Worm (Caenorhabditis elegans) whole organism, young adult: ENCODE measurements around the gene C14A6.7.
A peak's percentile ranks its signal among the peaks of the same experiment; 100 is the strongest.

Source experiments
- B0336.3 ChIP-seq: fragments of 200-800 bp; sonication (Bioruptor generic); IDR thresholded peaks from 2 replicates; pipeline ENCODE4 v1.3.6; 2022; ENCODE audit warnings: missing genetic modification characterization, missing compliant biosample characterization
- D2030.7 ChIP-seq: fragments of 200-800 bp; sonication (Bioruptor generic); IDR thresholded peaks from 2 replicates; pipeline ENCODE4 v1.3.6; 2022; ENCODE audit warnings: missing genetic modification reagents, missing genetic modification characterization, missing compliant biosample characterization
- F33H1.4 ChIP-seq: fragments of 200-800 bp; sonication (Bioruptor generic); IDR thresholded peaks from 2 replicates; pipeline ENCODE4 v1.3.6; 2022; ENCODE audit warnings: missing genetic modification reagents, missing genetic modification characterization, missing compliant biosample characterization
- F39B2.1 ChIP-seq: fragments of 200-800 bp; sonication (Bioruptor generic); IDR thresholded peaks from 2 replicates; pipeline ENCODE4 v1.3.6; 2022; ENCODE audit warnings: missing genetic modification reagents, missing genetic modification characterization, missing compliant biosample characterization
- F52B5.7 ChIP-seq: sonication (generic microtip); optimal IDR thresholded peaks from 2 replicates; lab custom pipeline; 2016; ENCODE audit warnings: mild to moderate bottlenecking, missing genetic modification characterization, missing compliant biosample characterization
- F55B11.4 ChIP-seq: sonication (generic microtip); optimal IDR thresholded peaks from 2 replicates; lab custom pipeline; 2016; ENCODE audit warnings: missing compliant biosample characterization, missing genetic modification characterization, borderline replicate concordance; ENCODE audit not compliant: insufficient read depth
- Y53G8AR.9 ChIP-seq: fragments of 200-800 bp; sonication (Bioruptor generic); conservative IDR thresholded peaks from 2 replicates; pipeline ENCODE4 v1.3.6; 2022; ENCODE audit warnings: missing genetic modification reagents, missing genetic modification characterization, missing compliant biosample characterization
- Y56A3A.18 ChIP-seq: fragments of 200-800 bp; sonication (Bioruptor generic); IDR thresholded peaks from 2 replicates; pipeline ENCODE4 v1.3.6; 2022; ENCODE audit warnings: missing genetic modification reagents, missing genetic modification characterization, missing compliant biosample characterization
- ZK185.1 ChIP-seq: sonication (generic microtip); optimal IDR thresholded peaks from 2 replicates; lab custom pipeline; 2016; ENCODE audit warnings: mild to moderate bottlenecking, missing genetic modification characterization, missing compliant biosample characterization; ENCODE audit not compliant: poor library complexity, severe bottlenecking
- aptf-3 ChIP-seq: fragments of 200-800 bp; sonication (Bioruptor generic); IDR thresholded peaks from 2 replicates; pipeline ENCODE4 v1.3.6; 2022; ENCODE audit warnings: missing genetic modification characterization, missing compliant biosample characterization
- atf-7 ChIP-seq: sonication (generic microtip); optimal IDR thresholded peaks from 2 replicates; lab custom pipeline; 2017; ENCODE audit warnings: mild to moderate bottlenecking, missing genetic modification characterization, missing compliant biosample characterization
- bed-1 ChIP-seq: fragments of 200-800 bp; sonication (Bioruptor generic); IDR thresholded peaks from 2 replicates; pipeline ENCODE4 v1.3.6; 2022; ENCODE audit warnings: missing genetic modification reagents, missing genetic modification characterization, missing compliant biosample characterization
- ceh-27 ChIP-seq: fragments of 200-800 bp; sonication (Bioruptor generic); optimal IDR thresholded peaks from 2 replicates; lab custom pipeline; 2018; ENCODE audit warnings: mild to moderate bottlenecking, missing genetic modification characterization, moderate library complexity, missing compliant biosample characterization
- ceh-40 ChIP-seq: fragments of 200-800 bp; sonication (Bioruptor generic); IDR thresholded peaks from 2 replicates; pipeline ENCODE4 v1.3.6; 2022; ENCODE audit warnings: missing genetic modification characterization, missing compliant biosample characterization
- ceh-79 ChIP-seq: sonication (generic microtip); optimal IDR thresholded peaks from 2 replicates; lab custom pipeline; 2017; ENCODE audit warnings: mild to moderate bottlenecking, missing genetic modification characterization, missing compliant biosample characterization
- dox-1 ChIP-seq: fragments of 200-800 bp; sonication (Bioruptor generic); IDR thresholded peaks from 2 replicates; pipeline ENCODE4 v1.3.6; 2022; ENCODE audit warnings: missing genetic modification reagents, missing genetic modification characterization, missing compliant biosample characterization
- efl-1 ChIP-seq: fragments of 150-350 bp; optimal IDR thresholded peaks from 2 replicates; lab custom pipeline; 2014; ENCODE audit warnings: missing biosample characterization, missing genetic modification reagents, missing genetic modification characterization
- ekl-4 ChIP-seq: fragments of 200-800 bp; sonication (Bioruptor generic); IDR thresholded peaks from 2 replicates; pipeline ENCODE4 v1.3.6; 2022; ENCODE audit warnings: missing genetic modification reagents, missing genetic modification characterization, missing compliant biosample characterization
- him-1 ChIP-seq: sonication (generic microtip); optimal IDR thresholded peaks from 2 replicates; lab custom pipeline; 2016; ENCODE audit warnings: missing genotype, missing genetic modification reagents, missing genetic modification characterization, missing compliant biosample characterization
- hlh-26 ChIP-seq: fragments of 200-800 bp; sonication (Bioruptor generic); conservative IDR thresholded peaks from 2 replicates; pipeline ENCODE4 v1.3.6; 2022; ENCODE audit warnings: missing genetic modification reagents, missing genetic modification characterization, missing compliant biosample characterization
- hmg-1.2 ChIP-seq: fragments of 200-800 bp; sonication (Bioruptor generic); IDR thresholded peaks from 2 replicates; pipeline ENCODE4 v1.3.6; 2022; ENCODE audit warnings: missing genetic modification reagents, missing genetic modification characterization, missing compliant biosample characterization
- lag-1 ChIP-seq: fragments of 200-800 bp; sonication (Bioruptor generic); IDR thresholded peaks from 2 replicates; pipeline ENCODE4 v1.3.6; 2022; ENCODE audit warnings: missing genetic modification reagents, missing genetic modification characterization, missing compliant biosample characterization
- lsl-1 ChIP-seq: fragments of 200-800 bp; sonication (Bioruptor generic); optimal IDR thresholded peaks from 2 replicates; lab custom pipeline; 2018; ENCODE audit warnings: mild to moderate bottlenecking, missing genetic modification characterization, moderate library complexity, missing compliant biosample characterization
- lsy-27 ChIP-seq: sonication (generic microtip); optimal IDR thresholded peaks from 2 replicates; lab custom pipeline; 2017; ENCODE audit warnings: missing genetic modification characterization, mild to moderate bottlenecking, missing compliant biosample characterization, antibody characterized with exemption, missing genotype, borderline replicate concordance; ENCODE audit not compliant: insufficient read depth
- madf-6 ChIP-seq: fragments of 200-800 bp; sonication (Bioruptor generic); IDR thresholded peaks from 2 replicates; pipeline ENCODE4 v1.3.6; 2022; ENCODE audit warnings: missing genetic modification reagents, missing genetic modification characterization, missing compliant biosample characterization
- madf-8 ChIP-seq: fragments of 200-800 bp; sonication (Bioruptor generic); conservative IDR thresholded peaks from 2 replicates; pipeline ENCODE4 v1.3.6; 2022; ENCODE audit warnings: missing genetic modification reagents, missing genetic modification characterization, missing compliant biosample characterization
- mcd-1 ChIP-seq: fragments of 200-800 bp; sonication (Bioruptor generic); IDR thresholded peaks from 2 replicates; pipeline ENCODE4 v1.3.6; 2022; ENCODE audit warnings: missing genetic modification reagents, missing genetic modification characterization, missing compliant biosample characterization
- nfya-1 ChIP-seq: sonication (generic microtip); optimal IDR thresholded peaks from 2 replicates; lab custom pipeline; 2017; ENCODE audit warnings: antibody characterized with exemption, missing compliant biosample characterization, missing genetic modification characterization, borderline replicate concordance; ENCODE audit not compliant: insufficient read depth
- nhr-80 ChIP-seq: sonication (generic microtip); optimal IDR thresholded peaks from 2 replicates; lab custom pipeline; 2016; ENCODE audit warnings: missing genetic modification characterization, missing compliant biosample characterization
- pbrm-1 ChIP-seq: fragments of 200-800 bp; sonication (Bioruptor generic); IDR thresholded peaks from 2 replicates; pipeline ENCODE4 v1.3.6; 2022; ENCODE audit warnings: missing genetic modification reagents, missing genetic modification characterization, missing compliant biosample characterization
- xnd-1 ChIP-seq: sonication (generic microtip); optimal IDR thresholded peaks from 2 replicates; lab custom pipeline; 2016; ENCODE audit warnings: missing genotype, missing genetic modification reagents, missing genetic modification characterization, missing compliant biosample characterization
- ztf-18 ChIP-seq: sonication (generic microtip); optimal IDR thresholded peaks from 2 replicates; lab custom pipeline; 2016; ENCODE audit warnings: missing genotype, mild to moderate bottlenecking, missing genetic modification characterization, missing compliant biosample characterization

Gene C14A6.7

ce11 chrV:18138695-18139094, 29.5 kb downstream of the C14A6.7 start, which contains the start of gene Y37H2A.10:
Gene Y37H2A.10 (plus strand): TSS chrV:18138995.
- no peak for TF ChIP-seq ZK185.1
- TF ChIP-seq F33H1.4 (GFP tag; lab: Robert Waterston, UW), result no peak
- TF ChIP-seq atf-7 (tag; lab: Kevin White, UChicago), result no peak
- TF ChIP-seq aptf-3 (GFP tag; lab: Robert Waterston, UW), result no peak
- TF ChIP-seq dox-1 (GFP tag; lab: Robert Waterston, UW), result no peak
- no peak for TF ChIP-seq mcd-1 (GFP tag; lab: Robert Waterston, UW)
- no peak for TF ChIP-seq ceh-40 (GFP tag; lab: Robert Waterston, UW)
- no peak for TF ChIP-seq hmg-1.2
- no peak for TF ChIP-seq nfya-1
- TF ChIP-seq F52B5.7 (tag; lab: Kevin White, UChicago), result no peak
- no peak for TF ChIP-seq F39B2.1 (GFP tag; lab: Robert Waterston, UW)
- TF ChIP-seq lsy-27, result no peak
- TF ChIP-seq lag-1 (GFP tag; lab: Robert Waterston, UW), result no peak
- no peak for TF ChIP-seq ekl-4 (GFP tag; lab: Robert Waterston, UW)
- no peak for TF ChIP-seq B0336.3 (GFP tag; lab: Robert Waterston, UW)
- TF ChIP-seq bed-1 (GFP tag; lab: Robert Waterston, UW), result no peak
- TF ChIP-seq F55B11.4, result no peak

DNA sequence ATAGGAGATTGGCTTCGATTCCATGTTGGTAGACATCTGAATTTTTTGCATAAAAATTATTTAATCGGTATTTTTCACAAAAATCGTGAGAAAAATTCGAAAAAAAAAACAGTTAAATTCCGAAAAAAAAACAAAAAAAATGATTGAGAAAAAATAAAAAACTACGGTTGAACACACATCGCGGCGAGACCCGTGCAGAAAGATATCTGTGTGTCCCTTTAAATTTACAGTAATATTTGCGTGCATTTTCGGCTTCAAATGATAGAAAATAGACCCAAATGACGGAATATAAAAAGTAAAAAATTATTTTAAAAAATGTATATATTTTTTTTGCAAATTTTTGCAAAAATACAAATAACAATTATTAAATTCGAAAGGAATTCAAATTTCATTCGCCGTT, 30.5 kb downstream of the C14A6.7 start:
- TF ChIP-seq him-1 (tag; lab: Kevin White, UChicago) (peak; percentile 26), F33H1.4 (GFP tag; lab: Robert Waterston, UW) (peak; percentile 85), ceh-27 (GFP tag; lab: Kevin White, UChicago) (no peak), lsl-1 (GFP tag; lab: Kevin White, UChicago) (peak; percentile 90), ceh-79 (tag; lab: Kevin White, UChicago) (no peak), Y56A3A.18 (no peak), madf-6 (GFP tag; lab: Robert Waterston, UW) (peak; percentile 78), pbrm-1 (no peak), hlh-26 (GFP tag; lab: Robert Waterston, UW) (no peak), madf-8 (GFP tag; lab: Robert Waterston, UW) (peak; percentile 58), Y53G8AR.9 (no peak), bed-1 (GFP tag; lab: Robert Waterston, UW) (no peak), efl-1 (GFP tag; lab: Kevin White, UChicago) (no peak), xnd-1 (tag; lab: Kevin White, UChicago) (peak; percentile 87), nhr-80 (tag; lab: Kevin White, UChicago) (no peak)

- TF ChIP-seq lsl-1 (GFP tag; lab: Kevin White, UChicago), result peak; percentile 83
- peak; percentile 36; the same call in 1 of the 2 replicates for TF ChIP-seq D2030.7 (GFP tag; lab: Robert Waterston, UW)
- TF ChIP-seq madf-6 (GFP tag; lab: Robert Waterston, UW), result peak; percentile 45; the same call in 1 of the 2 replicates
- no peak for TF ChIP-seq nfya-1
- no peak for TF ChIP-seq ztf-18 (tag; lab: Kevin White, UChicago)
- TF ChIP-seq F33H1.4 (GFP tag; lab: Robert Waterston, UW), result 0 out of 2 replicates have a peak, but pooled peaks have one; percentile 13
Measured at ce11 chrV:18134378-18134777, 33.8 kb downstream of the C14A6.7 start, which contains the start of gene Y37H2A.7. Gene Y37H2A.7 (minus strand): TSS chrV:18134478.

ce11 chrV:18133177-18133576, 35.0 kb downstream of the C14A6.7 start, which contains the start of gene Y37H2A.18:
Gene Y37H2A.18 (minus strand): TSS chrV:18133277.
- TF ChIP-seq nhr-80 (tag; lab: Kevin White, UChicago), result no peak
- TF ChIP-seq, all 124 proteins: peak for 0
